Worm (Caenorhabditis elegans): ENCODE results near the gene rnh-1.0.

Gene rnh-1.0

DNA sequence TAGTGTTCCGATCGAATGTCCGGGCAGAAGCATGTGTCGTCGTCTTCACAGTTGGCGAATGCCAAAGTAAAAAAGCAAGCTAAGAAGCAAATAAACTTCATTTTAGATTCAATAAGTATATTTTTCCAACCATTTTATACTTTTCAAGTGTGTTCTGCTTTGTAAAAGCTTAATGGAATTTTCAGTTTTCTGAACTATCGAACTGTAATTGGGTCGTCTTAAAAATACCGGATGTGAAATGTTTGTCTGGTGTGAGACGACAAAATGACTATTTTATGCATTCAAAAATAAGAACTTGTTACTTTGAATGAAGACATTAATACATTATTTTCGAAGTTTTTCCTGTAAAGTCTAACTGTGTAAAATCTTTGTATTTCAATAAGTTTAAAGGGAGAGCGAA, 3.5 kb downstream of the rnh-1.0 start, which contains the start of gene F59A6.11:
Gene F59A6.11, minus strand, starts transcription at position 101 of the 400 bp plus-strand sequence.
- TF ChIP-seq ceh-14 (tag; optimal IDR thresholded peaks at IDR 0.05) (no peak), pha-4 (tag; optimal IDR thresholded peaks at IDR 0.05) (no peak), odd-2 (tag; optimal IDR thresholded peaks at IDR 0.05) (no peak), K02D7.2 (tag; optimal IDR thresholded peaks at IDR 0.05) (no peak), elt-2 (tag; optimal IDR thresholded peaks at IDR 0.05) (no peak), lin-11 (tag; optimal IDR thresholded peaks at IDR 0.05) (no peak), unc-55 (GFP tag; optimal IDR thresholded peaks at IDR 0.05) (no peak), C38D4.7 (GFP tag; optimal IDR thresholded peaks at IDR 0.05) (no peak), rnt-1 (tag; optimal IDR thresholded peaks at IDR 0.05) (no peak), che-1 (tag; optimal IDR thresholded peaks at IDR 0.05) (no peak), gmeb-2 (tag; optimal IDR thresholded peaks at IDR 0.05) (no peak)

DNA sequence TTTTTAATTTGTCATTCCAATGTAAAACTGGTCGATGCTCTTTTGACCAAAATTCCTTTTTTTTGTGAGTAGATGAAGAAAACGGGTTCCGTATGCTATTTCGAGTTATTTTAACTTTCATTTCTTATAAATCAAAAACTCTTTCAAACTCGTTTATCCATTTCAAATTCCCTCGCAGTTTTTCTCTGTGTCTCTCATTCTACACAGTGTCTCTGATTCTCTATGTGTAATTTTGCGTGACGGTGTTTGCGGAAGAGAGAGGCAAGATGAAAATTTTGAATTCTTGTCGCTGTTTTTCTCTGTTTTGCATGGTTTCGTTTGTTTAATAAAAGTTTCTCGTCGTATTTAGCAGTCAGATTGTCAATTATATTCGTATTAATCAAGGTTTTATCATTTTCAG, 4.0 kb downstream of the rnh-1.0 start, which contains the start of gene citk-2:
Gene citk-2, plus strand, starts transcription at position 399 of the 400 bp plus-strand sequence.
- TF ChIP-seq dve-1 (tag; optimal IDR thresholded peaks at IDR 0.05) (peak; percentile 39), unc-42 (tag; optimal IDR thresholded peaks at IDR 0.05) (peak; percentile 77), ets-4 (tag; optimal IDR thresholded peaks at IDR 0.05) (peak; percentile 26), ceh-31 (tag; optimal IDR thresholded peaks at IDR 0.05) (peak; percentile 73), syd-9 (tag; optimal IDR thresholded peaks at IDR 0.05) (no peak), sdc-2 (tag; optimal IDR thresholded peaks at IDR 0.05) (peak; percentile 31), ceh-14 (tag; optimal IDR thresholded peaks at IDR 0.05) (peak; percentile 1), unc-55 (GFP tag; optimal IDR thresholded peaks at IDR 0.05) (peak; percentile 61), tbx-2 (tag; optimal IDR thresholded peaks at IDR 0.05) (peak; percentile 9), ceh-9 (tag; optimal IDR thresholded peaks at IDR 0.05) (no peak), nfya-1 (tag; optimal IDR thresholded peaks at IDR 0.05) (peak; percentile 86), rnt-1 (tag; optimal IDR thresholded peaks at IDR 0.05) (peak; percentile 20), fkh-10 (GFP tag; optimal IDR thresholded peaks at IDR 0.05) (no peak), pros-1 (tag; optimal IDR thresholded peaks at IDR 0.05) (peak; percentile 21)

DNA sequence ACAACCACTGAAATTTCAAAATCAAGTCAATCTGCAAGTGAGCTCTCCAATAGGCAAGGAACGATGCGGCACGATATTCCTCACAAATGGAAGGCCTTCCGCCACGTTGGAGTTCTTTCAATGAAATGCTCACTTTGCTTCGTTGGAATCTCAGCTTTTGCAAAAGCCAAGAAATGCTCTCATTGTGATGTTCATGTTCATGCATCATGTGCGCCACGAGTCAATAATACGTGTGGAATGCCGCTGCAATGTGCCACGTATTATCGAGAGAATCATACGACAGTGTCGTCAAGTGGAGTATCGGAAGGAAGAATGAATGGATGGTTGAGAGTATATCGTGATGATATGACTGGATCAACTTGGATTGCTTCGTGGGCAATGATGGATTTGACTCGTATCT, 6.7 kb downstream of the rnh-1.0 start:
- no peak for TF ChIP-seq elt-2 (tag; optimal IDR thresholded peaks at IDR 0.05)
- TF ChIP-seq fkh-10 (GFP tag; optimal IDR thresholded peaks at IDR 0.05), result no peak
- TF ChIP-seq madf-2 (tag; optimal IDR thresholded peaks at IDR 0.05), result no peak
- TF ChIP-seq unc-55 (GFP tag; optimal IDR thresholded peaks at IDR 0.05), result no peak
- no peak for TF ChIP-seq pat-9 (tag; optimal IDR thresholded peaks at IDR 0.05)
- TF ChIP-seq hlh-15 (tag; optimal IDR thresholded peaks at IDR 0.05), result no peak
- TF ChIP-seq lim-6 (tag; optimal IDR thresholded peaks at IDR 0.05), result no peak
- no peak for TF ChIP-seq tbx-7 (tag; optimal IDR thresholded peaks at IDR 0.05)
- TF ChIP-seq ceh-6 (GFP tag; optimal IDR thresholded peaks at IDR 0.05), result no peak
- no peak for TF ChIP-seq ahr-1 (tag; optimal IDR thresholded peaks at IDR 0.05)
- no peak for TF ChIP-seq pha-4 (tag; optimal IDR thresholded peaks at IDR 0.05)
- no peak for TF ChIP-seq fax-1 (tag; optimal IDR thresholded peaks at IDR 0.05)
- TF ChIP-seq pha-2 (tag; optimal IDR thresholded peaks at IDR 0.05), result no peak

DNA sequence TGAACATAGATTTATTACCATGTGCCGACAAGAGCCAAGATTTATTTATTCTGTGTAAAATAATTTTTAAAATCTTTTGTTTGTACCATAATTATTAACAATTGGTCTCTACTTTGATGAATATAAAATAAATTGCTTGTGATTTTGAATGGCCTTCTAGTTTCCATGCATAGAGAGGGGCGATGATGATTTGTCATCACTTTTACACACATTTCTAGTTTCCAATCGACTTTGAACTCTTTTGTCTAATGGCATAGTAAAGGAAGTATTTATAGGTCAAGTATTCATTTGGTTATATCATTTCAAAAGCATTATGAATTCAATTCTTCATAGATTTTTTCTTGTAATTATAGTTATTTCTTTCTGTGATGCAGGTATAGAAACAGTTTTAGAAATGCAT, 8.5 kb downstream of the rnh-1.0 start, which contains the start of gene F59A6.10:
Gene F59A6.10, plus strand, starts transcription at position 301 of the 400 bp plus-strand sequence.
- TF ChIP-seq ahr-1 (tag; optimal IDR thresholded peaks at IDR 0.05) (no peak), pat-9 (tag; optimal IDR thresholded peaks at IDR 0.05) (no peak), pax-1 (tag; optimal IDR thresholded peaks at IDR 0.05) (no peak), eyg-1 (tag; optimal IDR thresholded peaks at IDR 0.05) (no peak), unc-42 (tag; optimal IDR thresholded peaks at IDR 0.05) (no peak), ceh-30 (tag; optimal IDR thresholded peaks at IDR 0.05) (no peak), nfya-1 (tag; optimal IDR thresholded peaks at IDR 0.05) (no peak), pag-3 (tag; optimal IDR thresholded peaks at IDR 0.05; ENCODE audit: borderline replicate concordance) (no peak), ref-2 (tag; optimal IDR thresholded peaks at IDR 0.05) (no peak), odd-2 (tag; optimal IDR thresholded peaks at IDR 0.05) (no peak), gmeb-2 (tag; optimal IDR thresholded peaks at IDR 0.05) (no peak)

All from whole organism, late embryonic.